Fruit fly (Drosophila melanogaster) whole organism, prepupa: ENCODE measurements around the gene CG11634.
A peak's percentile ranks its signal among the peaks of the same experiment; 100 is the strongest.

Source experiments
- CG10631 ChIP-seq: fragments of 200-800 bp; sonication (Bioruptor generic); optimal IDR thresholded peaks from 2 replicates; lab custom pipeline; 2016; ENCODE audit warnings: missing biosample characterization, missing genetic modification characterization
- CG10669 ChIP-seq: fragments of 200-800 bp; sonication (Bioruptor generic); optimal IDR thresholded peaks from 3 replicates; lab custom pipeline; 2018; ENCODE audit warnings: missing biosample characterization, mild to moderate bottlenecking, missing genetic modification characterization, moderate library complexity
- CG11762 ChIP-seq: fragments of 200-800 bp; sonication (Bioruptor generic); optimal IDR thresholded peaks from 3 replicates; lab custom pipeline; 2016; ENCODE audit warnings: missing biosample characterization, missing genetic modification characterization; ENCODE audit not compliant: insufficient read depth
- CG11902 ChIP-seq: fragments of 200-800 bp; sonication (Bioruptor generic); optimal IDR thresholded peaks from 3 replicates; lab custom pipeline; 2016; ENCODE audit warnings: missing biosample characterization, missing genetic modification characterization
- CG1621 ChIP-seq: fragments of 200-800 bp; sonication (Bioruptor generic); optimal IDR thresholded peaks from 3 replicates; lab custom pipeline; 2018; ENCODE audit warnings: missing biosample characterization, mild to moderate bottlenecking, missing genetic modification characterization
- CG3032 ChIP-seq: fragments of 200-800 bp; optimal IDR thresholded peaks from 2 replicates; lab custom pipeline; 2019; ENCODE audit warnings: missing biosample characterization, mild to moderate bottlenecking, missing genetic modification characterization, moderate library complexity
- CG32006 ChIP-seq: fragments of 200-800 bp; sonication (Bioruptor generic); optimal IDR thresholded peaks from 3 replicates; lab custom pipeline; 2017; ENCODE audit warnings: missing biosample characterization, mild to moderate bottlenecking, missing genetic modification characterization
- CG34406 ChIP-seq: fragments of 200-800 bp; sonication (Bioruptor generic); optimal IDR thresholded peaks from 3 replicates; lab custom pipeline; 2016; ENCODE audit warnings: missing biosample characterization, missing genetic modification characterization
- CG3919 ChIP-seq: fragments of 200-800 bp; sonication (Bioruptor generic); optimal IDR thresholded peaks from 3 replicates; lab custom pipeline; 2016; ENCODE audit warnings: missing biosample characterization, missing genetic modification characterization
- CG4318 ChIP-seq: fragments of 200-800 bp; sonication (Bioruptor generic); optimal IDR thresholded peaks from 3 replicates; lab custom pipeline; 2017; ENCODE audit warnings: missing biosample characterization, mild to moderate bottlenecking, missing genetic modification characterization
- CG6163 ChIP-seq: fragments of 200-800 bp; sonication (Bioruptor generic); IDR thresholded peaks from 3 replicates; pipeline ENCODE4 v1.3.6; 2022; ENCODE audit warnings: missing biosample characterization, missing genetic modification characterization
- CG6276 ChIP-seq: fragments of 200-800 bp; sonication (Bioruptor generic); optimal IDR thresholded peaks from 2 replicates; lab custom pipeline; 2017; ENCODE audit warnings: missing biosample characterization, mild to moderate bottlenecking, missing genetic modification characterization
- CG6792 ChIP-seq: fragments of 200-800 bp; sonication (Bioruptor generic); optimal IDR thresholded peaks from 3 replicates; lab custom pipeline; 2016; ENCODE audit warnings: missing biosample characterization, missing genetic modification characterization
- CG7368 ChIP-seq: fragments of 200-800 bp; sonication (Bioruptor generic); optimal IDR thresholded peaks from 3 replicates; lab custom pipeline; 2016; ENCODE audit warnings: missing biosample characterization, missing genetic modification characterization
- Eip75B ChIP-seq: fragments of 200-800 bp; sonication (Bioruptor generic); optimal IDR thresholded peaks from 3 replicates; lab custom pipeline; 2016; ENCODE audit warnings: missing biosample characterization, missing genetic modification characterization
- Eip78C ChIP-seq: fragments of 200-800 bp; sonication (Bioruptor generic); peaks from one replicate; lab custom pipeline; 2016; ENCODE audit warnings: missing biosample characterization, missing genetic modification characterization
- Ets96B ChIP-seq: fragments of 200-800 bp; optimal IDR thresholded peaks from 2 replicates; lab custom pipeline; 2019; ENCODE audit warnings: missing biosample characterization, mild to moderate bottlenecking, missing genetic modification characterization, moderate library complexity
- Hr39 ChIP-seq: fragments of 200-800 bp; sonication (Bioruptor generic); optimal IDR thresholded peaks from 2 replicates; lab custom pipeline; 2016; ENCODE audit warnings: missing biosample characterization, missing genetic modification characterization
- Hr4 ChIP-seq: fragments of 200-800 bp; sonication (Bioruptor generic); optimal IDR thresholded peaks from 3 replicates; lab custom pipeline; 2016; ENCODE audit warnings: missing biosample characterization, missing genetic modification characterization
- Met ChIP-seq: fragments of 200-800 bp; sonication (Bioruptor generic); optimal IDR thresholded peaks from 3 replicates; lab custom pipeline; 2016; ENCODE audit warnings: missing biosample characterization, missing genetic modification characterization
- OdsH ChIP-seq: fragments of 200-800 bp; sonication (Bioruptor generic); optimal IDR thresholded peaks from 3 replicates; lab custom pipeline; 2016; ENCODE audit warnings: missing biosample characterization, missing genetic modification characterization
- Smox ChIP-seq: fragments of 200-800 bp; sonication (Bioruptor generic); optimal IDR thresholded peaks from 3 replicates; lab custom pipeline; 2016; ENCODE audit warnings: missing biosample characterization, missing genetic modification characterization
- Sox14 ChIP-seq: fragments of 200-800 bp; sonication (Bioruptor generic); optimal IDR thresholded peaks from 3 replicates; lab custom pipeline; 2016; ENCODE audit warnings: missing biosample characterization, missing genetic modification characterization
- achi ChIP-seq: fragments of 200-800 bp; sonication (Bioruptor generic); optimal IDR thresholded peaks from 3 replicates; lab custom pipeline; 2016; ENCODE audit warnings: missing biosample characterization, missing genetic modification characterization
- acj6 ChIP-seq: fragments of 200-800 bp; sonication (Bioruptor generic); optimal IDR thresholded peaks from 3 replicates; lab custom pipeline; 2016; ENCODE audit warnings: missing biosample characterization, missing genetic modification characterization
- cyc ChIP-seq: fragments of 200-800 bp; sonication (Bioruptor generic); optimal IDR thresholded peaks from 3 replicates; lab custom pipeline; 2016; ENCODE audit warnings: missing biosample characterization, missing genetic modification characterization
- dac ChIP-seq: fragments of 200-800 bp; sonication (Bioruptor generic); optimal IDR thresholded peaks from 2 replicates; lab custom pipeline; 2017; ENCODE audit warnings: missing biosample characterization, mild to moderate bottlenecking, missing genetic modification characterization
- eg ChIP-seq: fragments of 200-800 bp; sonication (Bioruptor generic); IDR thresholded peaks from 3 replicates; pipeline ENCODE4 v1.3.6; 2022; ENCODE audit warnings: missing biosample characterization, missing genetic modification characterization
- esn ChIP-seq: fragments of 200-800 bp; sonication (Bioruptor generic); optimal IDR thresholded peaks from 2 replicates; lab custom pipeline; 2016; ENCODE audit warnings: missing biosample characterization, mild to moderate bottlenecking, missing genetic modification characterization, moderate library complexity
- fkh ChIP-seq: fragments of 200-800 bp; sonication (Bioruptor generic); optimal IDR thresholded peaks from 3 replicates; lab custom pipeline; 2017; ENCODE audit warnings: missing biosample characterization, mild to moderate bottlenecking, missing genetic modification characterization, moderate library complexity
- lz ChIP-seq: fragments of 200-800 bp; sonication (Bioruptor generic); optimal IDR thresholded peaks from 3 replicates; lab custom pipeline; 2016; ENCODE audit warnings: missing biosample characterization, missing genetic modification characterization
- pdm3 ChIP-seq: fragments of 200-800 bp; sonication (Bioruptor generic); optimal IDR thresholded peaks from 3 replicates; lab custom pipeline; 2016; ENCODE audit warnings: missing biosample characterization, missing genetic modification characterization
- spab ChIP-seq: fragments of 200-800 bp; sonication (Bioruptor generic); optimal IDR thresholded peaks from 2 replicates; lab custom pipeline; 2017; ENCODE audit warnings: missing biosample characterization, mild to moderate bottlenecking, missing genetic modification characterization, missing genetic modification reagents
- svp ChIP-seq: fragments of 200-800 bp; sonication (Bioruptor generic); peaks from one replicate; lab custom pipeline; 2016; ENCODE audit warnings: missing biosample characterization, missing genetic modification characterization
- topi ChIP-seq: fragments of 200-800 bp; sonication (Bioruptor generic); optimal IDR thresholded peaks from 3 replicates; lab custom pipeline; 2016; ENCODE audit warnings: missing biosample characterization, missing genetic modification characterization

Gene CG11634

DNA sequence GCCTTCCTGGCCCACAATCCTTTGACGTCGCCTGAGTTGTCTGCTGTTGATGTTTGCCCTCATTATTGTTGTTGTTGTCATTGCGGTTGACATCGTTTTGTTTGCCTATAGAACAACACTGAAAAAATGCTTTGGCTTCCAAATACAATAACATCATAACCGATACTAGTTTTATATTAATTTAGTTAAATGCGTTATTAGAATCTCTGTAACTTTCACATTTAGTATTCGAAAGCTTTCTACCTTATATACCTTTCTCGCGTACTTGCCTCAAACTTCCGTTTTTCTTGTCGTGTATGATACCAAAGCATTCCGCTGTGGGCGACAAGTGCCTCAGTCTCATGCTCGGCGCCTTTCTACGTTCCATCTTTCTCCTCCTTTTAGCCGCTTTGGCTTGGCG, 17.4 kb downstream of the CG11634 start:
- peak; percentile 40 for TF ChIP-seq CG32006 (GFP tag; lab: Kevin White, UChicago)
- TF ChIP-seq Hr39 (GFP tag; lab: Kevin White, UChicago), result peak; percentile 21
- TF ChIP-seq eg (GFP tag; lab: Robert Waterston, UW), result no peak
- peak; percentile 67 for TF ChIP-seq svp (GFP tag; lab: Kevin White, UChicago)
- TF ChIP-seq Smox (GFP tag; lab: Kevin White, UChicago), result peak; percentile 4
- TF ChIP-seq achi (GFP tag; lab: Kevin White, UChicago), result peak; percentile 19
- TF ChIP-seq Eip78C (GFP tag; lab: Kevin White, UChicago), result peak; percentile 43
- TF ChIP-seq CG6276 (GFP tag; lab: Kevin White, UChicago), result no peak
- peak; percentile 31 for TF ChIP-seq Eip75B
- TF ChIP-seq Sox14 (GFP tag; lab: Kevin White, UChicago), result peak; percentile 7
- peak; percentile 25 for TF ChIP-seq CG4318 (GFP tag; lab: Kevin White, UChicago)
- no peak for TF ChIP-seq fkh
- TF ChIP-seq CG7368 (GFP tag; lab: Kevin White, UChicago), result no peak
- peak; percentile 21 for TF ChIP-seq acj6
- peak; percentile 30 for TF ChIP-seq OdsH (GFP tag; lab: Kevin White, UChicago)
- peak; percentile 22 for TF ChIP-seq pdm3
- peak; percentile 16 for TF ChIP-seq cyc (GFP tag; lab: Kevin White, UChicago)
- TF ChIP-seq CG3919 (GFP tag; lab: Kevin White, UChicago), result peak; percentile 50
- TF ChIP-seq Hr4 (GFP tag; lab: Kevin White, UChicago), result peak; percentile 6
- TF ChIP-seq lz, result peak; percentile 17
- peak; percentile 11 for TF ChIP-seq CG10631
- peak; percentile 29 for TF ChIP-seq CG3032 (tag; lab: Kevin White, UChicago)
- TF ChIP-seq CG11902 (GFP tag; lab: Kevin White, UChicago), result no peak
- peak; percentile 21 for TF ChIP-seq Met (GFP tag; lab: Kevin White, UChicago)
- no peak for TF ChIP-seq esn
- TF ChIP-seq topi (GFP tag; lab: Kevin White, UChicago), result peak; percentile 14
- no peak for TF ChIP-seq CG11762
- TF ChIP-seq Ets96B (tag; lab: Kevin White, UChicago), result peak; percentile 46
- peak; percentile 8 for TF ChIP-seq CG34406 (GFP tag; lab: Kevin White, UChicago)
- TF ChIP-seq spab (GFP tag; lab: Kevin White, UChicago), result peak; percentile 22
- peak; percentile 44 for TF ChIP-seq CG10669
- TF ChIP-seq dac (GFP tag; lab: Kevin White, UChicago), result no peak
- TF ChIP-seq CG6792, result peak; percentile 11
- peak; percentile 56; the same call in 2 of the 3 replicates for TF ChIP-seq CG6163 (GFP tag; lab: Robert Waterston, UW)
- peak; percentile 5 for TF ChIP-seq CG1621 (tag; lab: Kevin White, UChicago)
